Fruit fly (Drosophila melanogaster) whole organism, adult: ENCODE results near the gene htk.

Source experiments
- CG11617 ChIP-seq: fragments of 200-800 bp; sonication (Bioruptor generic); optimal IDR thresholded peaks from 2 replicates; lab custom pipeline; 2017; ENCODE audit warnings: mild to moderate bottlenecking, missing biosample characterization, missing genetic modification reagents, missing genetic modification characterization
- CG12768 ChIP-seq: fragments of 200-800 bp; sonication (Bioruptor generic); optimal IDR thresholded peaks from 2 replicates; lab custom pipeline; 2017; ENCODE audit warnings: missing biosample characterization, missing genetic modification characterization, mild to moderate bottlenecking, moderate library complexity, missing genetic modification reagents
- CG14711 ChIP-seq: fragments of 200-800 bp; sonication (Bioruptor generic); optimal IDR thresholded peaks from 2 replicates; lab custom pipeline; 2018; ENCODE audit warnings: missing biosample characterization, mild to moderate bottlenecking, missing genetic modification characterization, moderate library complexity
- CG1620 ChIP-seq: fragments of 200-800 bp; sonication (Bioruptor generic); optimal IDR thresholded peaks from 2 replicates; lab custom pipeline; 2016; ENCODE audit warnings: missing biosample characterization, missing genetic modification characterization
- CG33017 ChIP-seq: fragments of 200-800 bp; sonication (Bioruptor generic); optimal IDR thresholded peaks from 2 replicates; lab custom pipeline; 2018; ENCODE audit warnings: missing biosample characterization, mild to moderate bottlenecking, missing genetic modification characterization, moderate library complexity
- CG5204 ChIP-seq: fragments of 200-800 bp; sonication (Bioruptor generic); optimal IDR thresholded peaks from 2 replicates; lab custom pipeline; 2016; ENCODE audit warnings: missing biosample characterization, missing genetic modification characterization
- CG7045 ChIP-seq: fragments of 200-800 bp; sonication (Bioruptor generic); optimal IDR thresholded peaks from 2 replicates; lab custom pipeline; 2017; ENCODE audit warnings: missing biosample characterization, mild to moderate bottlenecking, missing genetic modification characterization
- CG7101 ChIP-seq: fragments of 200-800 bp; sonication (Bioruptor generic); optimal IDR thresholded peaks from 2 replicates; lab custom pipeline; 2018; ENCODE audit warnings: missing biosample characterization, mild to moderate bottlenecking, missing genetic modification characterization, moderate library complexity
- Clk ChIP-seq: fragments of 200-800 bp; sonication (Bioruptor generic); optimal IDR thresholded peaks from 2 replicates; lab custom pipeline; 2017; ENCODE audit warnings: missing biosample characterization, missing genetic modification characterization
- Crg-1 ChIP-seq: fragments of 200-800 bp; sonication (Bioruptor generic); optimal IDR thresholded peaks from 2 replicates; lab custom pipeline; 2016; ENCODE audit warnings: missing biosample characterization, missing genetic modification characterization
- Hr96 ChIP-seq: fragments of 200-800 bp; sonication (Bioruptor generic); optimal IDR thresholded peaks from 2 replicates; lab custom pipeline; 2016; ENCODE audit warnings: missing biosample characterization, missing genetic modification characterization
- Mnt ChIP-seq: fragments of 200-800 bp; sonication (Bioruptor generic); optimal IDR thresholded peaks from 2 replicates; lab custom pipeline; 2016; ENCODE audit warnings: missing biosample characterization, mild to moderate bottlenecking, missing genetic modification characterization
- bab1 ChIP-seq: fragments of 200-800 bp; sonication (Bioruptor generic); optimal IDR thresholded peaks from 3 replicates; lab custom pipeline; 2019; ENCODE audit warnings: missing biosample characterization, mild to moderate bottlenecking, missing genetic modification characterization, moderate library complexity
- cic ChIP-seq: fragments of 200-800 bp; sonication (Bioruptor generic); optimal IDR thresholded peaks from 2 replicates; lab custom pipeline; 2017; ENCODE audit warnings: missing biosample characterization, mild to moderate bottlenecking, missing genetic modification characterization, moderate library complexity
- cnc ChIP-seq, 2 experiments: fragments of >200 bp; optimal IDR thresholded peaks; 2 replicates each; lab custom pipeline; 2017
- kay ChIP-seq: fragments of 200-800 bp; sonication (Bioruptor generic); peaks from one replicate; lab custom pipeline; 2016; ENCODE audit warnings: missing biosample characterization, missing genetic modification characterization, borderline replicate concordance
- ovo ChIP-seq: fragments of 200-800 bp; sonication (Bioruptor generic); optimal IDR thresholded peaks from 2 replicates; lab custom pipeline; 2016; ENCODE audit warnings: missing biosample characterization, missing genetic modification characterization
- pad ChIP-seq: fragments of 200-800 bp; sonication (Bioruptor generic); optimal IDR thresholded peaks from 3 replicates; lab custom pipeline; 2017; ENCODE audit warnings: missing biosample characterization, missing genetic modification characterization, mild to moderate bottlenecking, moderate library complexity, missing genetic modification reagents
- tj ChIP-seq: fragments of 200-800 bp; sonication (Bioruptor generic); optimal IDR thresholded peaks from 3 replicates; lab custom pipeline; 2017; ENCODE audit warnings: missing biosample characterization, mild to moderate bottlenecking, missing genetic modification characterization, moderate library complexity
- toe ChIP-seq: fragments of 200-800 bp; sonication (Bioruptor generic); optimal IDR thresholded peaks from 2 replicates; lab custom pipeline; 2016; ENCODE audit warnings: missing biosample characterization, missing genetic modification characterization

Gene htk

DNA sequence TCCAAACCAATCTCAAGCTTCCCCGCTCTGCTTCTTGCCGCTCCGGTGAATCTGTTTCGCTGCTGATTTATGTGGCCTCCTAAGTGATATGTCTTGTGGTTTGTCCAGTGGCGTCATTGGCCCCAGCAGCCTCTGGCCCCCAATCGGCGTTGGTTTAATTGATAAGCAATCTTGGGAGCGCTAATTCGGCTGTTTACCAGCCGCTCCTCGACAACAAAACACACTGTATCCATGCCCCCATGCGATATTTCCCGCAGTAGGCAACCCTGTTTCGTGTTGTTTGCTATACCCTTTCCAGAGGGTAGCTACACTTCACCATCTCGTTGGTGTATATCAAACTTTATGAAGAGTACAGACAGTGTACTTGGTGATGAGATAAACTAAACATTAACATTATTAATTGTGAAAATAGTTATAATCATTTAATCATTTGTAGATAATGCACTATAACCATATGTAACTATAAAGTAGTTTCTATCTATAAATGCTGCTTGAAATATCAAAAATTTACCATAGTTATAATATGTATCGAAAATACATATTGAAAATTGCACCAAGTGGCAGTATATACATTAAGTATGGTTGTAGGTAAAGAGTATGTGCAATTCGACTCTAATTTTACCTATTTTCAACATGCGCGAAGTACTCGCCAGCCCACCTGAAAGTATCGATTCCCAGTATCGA is 5.0 kb downstream of the htk start, which contains the start of gene shop:
TSS of gene shop (minus strand) at position 229 of the 684 bp plus-strand sequence.
- peak; percentile 92 for TF ChIP-seq CG14711 (tag; lab: Kevin White, UChicago)
- no peak for TF ChIP-seq cnc (optimal IDR thresholded peaks at IDR 0.05; lab: Kevin White, UChicago)
- peak; percentile 89 for TF ChIP-seq CG11617
- TF ChIP-seq pad (GFP tag; lab: Kevin White, UChicago), result peak; percentile 79
- TF ChIP-seq toe (GFP tag; lab: Kevin White, UChicago), result peak; percentile 73
- peak; percentile 75 for TF ChIP-seq CG5204 (GFP tag; lab: Kevin White, UChicago)
- TF ChIP-seq CG7045 (GFP tag; lab: Kevin White, UChicago), result peak; percentile 73
- peak; percentile 67 for TF ChIP-seq CG33017 (tag; lab: Kevin White, UChicago)
- TF ChIP-seq Clk (GFP tag; lab: Kevin White, UChicago), result peak; percentile 48
- TF ChIP-seq kay (GFP tag; lab: Kevin White, UChicago), result no peak
- peak; percentile 86 for TF ChIP-seq CG7101 (tag; lab: Kevin White, UChicago)
- TF ChIP-seq cic (GFP tag; lab: Kevin White, UChicago), result no peak
- TF ChIP-seq Mnt (GFP tag; lab: Kevin White, UChicago), result peak; percentile 80
- TF ChIP-seq tj, result peak; percentile 65
- peak; percentile 44 for TF ChIP-seq ovo
- TF ChIP-seq CG1620 (GFP tag; lab: Kevin White, UChicago), result peak; percentile 88
- TF ChIP-seq bab1 (GFP tag; lab: Kevin White, UChicago), result peak; percentile 77
- TF ChIP-seq Hr96 (GFP tag; lab: Kevin White, UChicago), result peak; percentile 84
- peak; percentile 67 for TF ChIP-seq CG12768 (GFP tag; lab: Kevin White, UChicago)
- TF ChIP-seq Crg-1 (GFP tag; lab: Kevin White, UChicago), result peak; percentile 81

dm6 chrX:18849022-18849368 is 5.5 kb downstream of the htk start:
- TF ChIP-seq CG12768 (GFP tag; lab: Kevin White, UChicago), result no peak
- no peak for TF ChIP-seq Clk (GFP tag; lab: Kevin White, UChicago)
- no peak for TF ChIP-seq Crg-1 (GFP tag; lab: Kevin White, UChicago)
- no peak for TF ChIP-seq kay (GFP tag; lab: Kevin White, UChicago)
- no peak for TF ChIP-seq CG14711 (tag; lab: Kevin White, UChicago)
- no peak for TF ChIP-seq Hr96 (GFP tag; lab: Kevin White, UChicago)

- no peak for TF ChIP-seq CG33017 (tag; lab: Kevin White, UChicago)
- TF ChIP-seq cic (GFP tag; lab: Kevin White, UChicago), result peak; percentile 54
Measured at dm6 chrX:18857356-18857807, 13.9 kb downstream of the htk start, which contains the start of gene CG7322. CG7322 (minus strand) TSS chrX:18857757.

dm6 chrX:18857916-18858315 is 14.5 kb downstream of the htk start, which contains the start of gene Usp39:
Usp39 (plus strand) TSS chrX:18858203.
- TF ChIP-seq cnc (optimal IDR thresholded peaks at IDR 0.05; lab: Kevin White, UChicago), result no peak
- TF ChIP-seq CG14711 (tag; lab: Kevin White, UChicago), result peak; percentile 13
- TF ChIP-seq cic (GFP tag; lab: Kevin White, UChicago), result no peak
- peak; percentile 54 for TF ChIP-seq CG7101 (tag; lab: Kevin White, UChicago)

dm6 chrX:18860074-18860473 is 16.6 kb downstream of the htk start, which contains the start of gene CG32544:
CG32544 (plus strand) TSS chrX:18860284.
- no peak for TF ChIP-seq CG14711 (tag; lab: Kevin White, UChicago)
- no peak for TF ChIP-seq Mnt (GFP tag; lab: Kevin White, UChicago)
- TF ChIP-seq CG12768 (GFP tag; lab: Kevin White, UChicago), result no peak
- no peak for TF ChIP-seq Crg-1 (GFP tag; lab: Kevin White, UChicago)
- no peak for TF ChIP-seq bab1 (GFP tag; lab: Kevin White, UChicago)
- TF ChIP-seq kay (GFP tag; lab: Kevin White, UChicago), result no peak
- TF ChIP-seq CG33017 (tag; lab: Kevin White, UChicago), result no peak
- no peak for TF ChIP-seq CG7101 (tag; lab: Kevin White, UChicago)
- no peak for TF ChIP-seq Clk (GFP tag; lab: Kevin White, UChicago)
- TF ChIP-seq Hr96 (GFP tag; lab: Kevin White, UChicago), result no peak
- TF ChIP-seq CG5204 (GFP tag; lab: Kevin White, UChicago), result no peak
- no peak for TF ChIP-seq CG11617
- no peak for TF ChIP-seq cic (GFP tag; lab: Kevin White, UChicago)
- no peak for TF ChIP-seq cnc (optimal IDR thresholded peaks at IDR 0.05; lab: Kevin White, UChicago)
- no peak for TF ChIP-seq ovo
- TF ChIP-seq tj, result no peak
- no peak for TF ChIP-seq CG7045 (GFP tag; lab: Kevin White, UChicago)
- TF ChIP-seq pad (GFP tag; lab: Kevin White, UChicago), result no peak
- TF ChIP-seq toe (GFP tag; lab: Kevin White, UChicago), result no peak

dm6 chrX:18863748-18864482 is 20.5 kb downstream of the htk start, which contains the start of the genes CG7326 and Dora:
CG7326 (minus strand) TSS chrX:18863776.
Dora (plus strand) TSS chrX:18863950.
- TF ChIP-seq Mnt (GFP tag; lab: Kevin White, UChicago) (peak; percentile 19), cic (GFP tag; lab: Kevin White, UChicago) (no peak), tj (peak; percentile 72), CG14711 (tag; lab: Kevin White, UChicago) (no peak), ovo (peak; percentile 12), bab1 (GFP tag; lab: Kevin White, UChicago) (peak; percentile 82), CG7101 (tag; lab: Kevin White, UChicago) (no peak), pad (GFP tag; lab: Kevin White, UChicago) (no peak)
